Worm (Caenorhabditis elegans): ENCODE results near the gene C28H8.2.

The C28H8.2 gene

ce11 chrIII:5876140-5876675 is 43.9 kb upstream of the C28H8.2 start, which contains the start of gene aldo-2 (continued):
- TF ChIP-seq elt-2 (tag; optimal IDR thresholded peaks at IDR 0.05), result peak; percentile 3
- no peak for TF ChIP-seq nhr-76 (tag; optimal IDR thresholded peaks at IDR 0.05)
- no peak for TF ChIP-seq nhr-77 (tag; optimal IDR thresholded peaks at IDR 0.05)
- no peak for TF ChIP-seq mml-1 (tag; optimal IDR thresholded peaks at IDR 0.05)
- no peak for TF ChIP-seq ceh-9 (tag; optimal IDR thresholded peaks at IDR 0.05)
- no peak for TF ChIP-seq mdl-1 (tag; optimal IDR thresholded peaks at IDR 0.05)
- TF ChIP-seq ztf-4 (tag; optimal IDR thresholded peaks at IDR 0.05), result no peak
- no peak for TF ChIP-seq fkh-2 (tag; optimal IDR thresholded peaks at IDR 0.05)
- TF ChIP-seq elt-3 (tag; optimal IDR thresholded peaks at IDR 0.05), result peak in 1 of 3 experiments; percentile 7
- TF ChIP-seq egl-27 (tag; optimal IDR thresholded peaks at IDR 0.05), result no peak
- TF ChIP-seq elt-1 (tag; optimal IDR thresholded peaks at IDR 0.05), result no peak
- no peak for TF ChIP-seq ceh-82 (tag; optimal IDR thresholded peaks at IDR 0.05)
- no peak for TF ChIP-seq lin-39 (tag; optimal IDR thresholded peaks at IDR 0.05)
- TF ChIP-seq nfya-1 (tag; optimal IDR thresholded peaks at IDR 0.05; ENCODE audit: insufficient read depth), result no peak
- no peak for TF ChIP-seq nhr-12 (tag; optimal IDR thresholded peaks at IDR 0.05)
- TF ChIP-seq nhr-43 (tag; optimal IDR thresholded peaks at IDR 0.05; ENCODE audit: poor library complexity, severe bottlenecking), result no peak
- TF ChIP-seq ama-1 (optimal IDR thresholded peaks at IDR 0.05), result peak; percentile 93
- peak; percentile 27 for TF ChIP-seq lsy-12 (tag; optimal IDR thresholded peaks at IDR 0.05)
- no peak for TF ChIP-seq nhr-11 (tag; optimal IDR thresholded peaks at IDR 0.05)
- no peak for TF ChIP-seq nhr-67 (tag; optimal IDR thresholded peaks at IDR 0.05)
- TF ChIP-seq zag-1 (tag; optimal IDR thresholded peaks at IDR 0.05), result no peak
- no peak for TF ChIP-seq nhr-28 (tag; optimal IDR thresholded peaks at IDR 0.05)

DNA sequence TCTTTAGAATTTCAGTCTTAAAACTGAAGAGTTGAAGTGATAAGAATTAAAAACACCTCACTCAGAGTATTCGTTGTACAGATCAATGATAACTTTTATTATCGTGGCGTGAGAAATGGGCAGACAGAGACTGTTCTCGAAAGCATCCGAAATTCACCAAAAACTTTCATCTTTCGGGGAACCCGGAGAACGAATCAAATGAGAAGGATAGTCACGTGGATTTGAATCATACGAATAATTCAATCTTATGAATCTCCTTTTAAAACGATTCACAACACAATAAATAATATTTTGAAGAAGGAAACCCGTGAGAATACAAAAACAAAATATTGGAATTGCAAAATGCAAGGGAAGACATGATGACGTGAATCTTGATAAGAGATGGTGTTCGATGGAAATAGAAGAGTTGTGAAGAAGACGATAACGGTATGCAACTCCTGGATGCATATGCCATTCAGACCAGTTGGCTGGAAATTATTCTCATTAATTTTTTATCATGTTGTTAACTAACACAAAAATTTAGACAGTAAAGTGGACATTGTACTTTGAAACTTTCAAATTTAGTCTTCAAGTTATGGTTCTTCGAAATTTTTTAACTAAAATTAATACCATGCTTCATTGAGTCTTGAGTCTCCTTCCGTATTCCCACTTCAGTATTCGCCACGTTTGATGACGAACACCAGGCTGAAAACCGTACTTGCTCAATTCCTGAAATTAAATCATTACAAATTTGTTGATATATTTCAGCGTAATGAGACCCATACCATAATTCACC is 43.1 kb upstream of the C28H8.2 start:
- TF ChIP-seq egl-5 (tag; optimal IDR thresholded peaks at IDR 0.05) (no peak), ceh-16 (tag; optimal IDR thresholded peaks at IDR 0.05) (no peak), ama-1 (optimal IDR thresholded peaks at IDR 0.05) (no peak), ZK546.5 (tag; optimal IDR thresholded peaks at IDR 0.05) (no peak), elt-2 (tag; optimal IDR thresholded peaks at IDR 0.05) (peak; percentile 51), nhr-77 (tag; optimal IDR thresholded peaks at IDR 0.05) (no peak), eor-1 (tag; optimal IDR thresholded peaks at IDR 0.05) (no peak), fkh-10 (GFP tag; optimal IDR thresholded peaks at IDR 0.05) (no peak), nhr-43 (tag; optimal IDR thresholded peaks at IDR 0.05; ENCODE audit: poor library complexity, severe bottlenecking) (no peak), nhr-23 (tag; optimal IDR thresholded peaks at IDR 0.05) (peak; percentile 10), fos-1 (tag; optimal IDR thresholded peaks at IDR 0.05) (no peak)

- TF ChIP-seq nhr-237 (tag; optimal IDR thresholded peaks at IDR 0.05), result no peak
- TF ChIP-seq zag-1 (tag; optimal IDR thresholded peaks at IDR 0.05), result no peak
- TF ChIP-seq daf-12 (tag; optimal IDR thresholded peaks at IDR 0.05), result no peak
- TF ChIP-seq tbx-2 (tag; optimal IDR thresholded peaks at IDR 0.05), result no peak
- peak; percentile 27 for TF ChIP-seq lin-15B (tag; optimal IDR thresholded peaks at IDR 0.05)
- TF ChIP-seq eor-1 (tag; optimal IDR thresholded peaks at IDR 0.05), result no peak
- TF ChIP-seq nfya-1 (tag; optimal IDR thresholded peaks at IDR 0.05; ENCODE audit: insufficient read depth), result peak; percentile 34
- TF ChIP-seq pha-4 (tag; optimal IDR thresholded peaks at IDR 0.05), result peak; percentile 12
- TF ChIP-seq nhr-77 (tag; optimal IDR thresholded peaks at IDR 0.05), result no peak
Observed at ce11 chrIII:5878215-5878614, 41.9 kb upstream of the C28H8.2 start, which contains the start of the genes mig-21 and F01F1.2. Gene mig-21 (minus strand): TSS chrIII:5878380. Gene F01F1.2 (plus strand): TSS chrIII:5878554.

ce11 chrIII:5879291-5879968 is 40.7 kb upstream of the C28H8.2 start, which contains the start of gene hpo-10:
Gene hpo-10 (plus strand): TSS chrIII:5879489.
- TF ChIP-seq ztf-11 (tag; optimal IDR thresholded peaks at IDR 0.05) (no peak), nhr-23 (tag; optimal IDR thresholded peaks at IDR 0.05) (peak; percentile 24), eor-1 (tag; optimal IDR thresholded peaks at IDR 0.05) (no peak), unc-39 (tag; optimal IDR thresholded peaks at IDR 0.05) (no peak), aly-2 (tag; optimal IDR thresholded peaks at IDR 0.05) (no peak), nfya-1 (tag; optimal IDR thresholded peaks at IDR 0.05; ENCODE audit: insufficient read depth) (peak; percentile 51), lsy-12 (tag; optimal IDR thresholded peaks at IDR 0.05) (no peak), elt-2 (tag; optimal IDR thresholded peaks at IDR 0.05) (peak; percentile 20), skn-1 (tag; optimal IDR thresholded peaks at IDR 0.05) (no peak), ceh-16 (tag; optimal IDR thresholded peaks at IDR 0.05) (no peak), ZK546.5 (tag; optimal IDR thresholded peaks at IDR 0.05) (no peak), nhr-28 (tag; optimal IDR thresholded peaks at IDR 0.05) (no peak), fos-1 (tag; optimal IDR thresholded peaks at IDR 0.05) (no peak), nhr-25 (tag; optimal IDR thresholded peaks at IDR 0.05) (no peak), nhr-43 (tag; optimal IDR thresholded peaks at IDR 0.05; ENCODE audit: poor library complexity, severe bottlenecking) (no peak), ama-1 (optimal IDR thresholded peaks at IDR 0.05) (peak; percentile 63), ztf-4 (tag; optimal IDR thresholded peaks at IDR 0.05) (no peak), nhr-76 (tag; optimal IDR thresholded peaks at IDR 0.05) (no peak), unc-62 (GFP tag; optimal IDR thresholded peaks at IDR 0.05) (no peak), lin-15B (tag; optimal IDR thresholded peaks at IDR 0.05) (peak; percentile 23), daf-12 (tag; optimal IDR thresholded peaks at IDR 0.05) (no peak), sea-2 (GFP tag; optimal IDR thresholded peaks at IDR 0.05) (no peak), zag-1 (tag; optimal IDR thresholded peaks at IDR 0.05) (no peak), snpc-4 (tag; optimal IDR thresholded peaks at IDR 0.05) (peak; percentile 19), hmg-11 (tag; optimal IDR thresholded peaks at IDR 0.05) (no peak)
